Fruit fly (Drosophila melanogaster): ENCODE data around the gene MTPAP.

- TF ChIP-seq Hnf4 (GFP tag; optimal IDR thresholded peaks at IDR 0.05) (no peak), pan (optimal IDR thresholded peaks at IDR 0.05) (no peak), Sp1 (GFP tag; optimal IDR thresholded peaks at IDR 0.05) (no peak), sv (GFP tag; optimal IDR thresholded peaks at IDR 0.05) (no peak), Hr78 (GFP tag; optimal IDR thresholded peaks at IDR 0.05) (no peak), usp (GFP tag; optimal IDR thresholded peaks at IDR 0.05) (no peak), CG32264 (GFP tag; optimal IDR thresholded peaks at IDR 0.05) (no peak), brk (GFP tag; optimal IDR thresholded peaks at IDR 0.05) (no peak)
Measured at dm6 chrX:1387149-1387752, 38.1 kb upstream of the MTPAP start.

All from whole organism, wandering third instar larva.